Worm (Caenorhabditis elegans) whole organism, L1 larva: ENCODE data around the gene C34E10.9.

Experiments used
- C04F5.9 ChIP-seq: sonication (generic microtip); optimal IDR thresholded peaks from 2 replicates; lab custom pipeline; 2016; ENCODE audit warnings: missing genetic modification characterization, missing compliant biosample characterization
- F16B12.6 ChIP-seq: fragments of 150-350 bp; optimal IDR thresholded peaks from 2 replicates; lab custom pipeline; 2014; ENCODE audit warnings: missing biosample characterization, missing genetic modification characterization
- aha-1 ChIP-seq: fragments of 150-350 bp; optimal IDR thresholded peaks from 2 replicates; lab custom pipeline; 2014; ENCODE audit warnings: missing biosample characterization, missing genetic modification characterization
- alr-1 ChIP-seq: fragments of 200-800 bp; sonication (Bioruptor generic); optimal IDR thresholded peaks from 2 replicates; lab custom pipeline; 2018; ENCODE audit warnings: borderline replicate concordance, mild to moderate bottlenecking, missing genetic modification characterization, missing compliant biosample characterization
- ama-1 ChIP-seq: fragments of 150-350 bp; optimal IDR thresholded peaks from 2 replicates; lab custom pipeline; 2014
- blmp-1 ChIP-seq: fragments of 150-350 bp; optimal IDR thresholded peaks from 2 replicates; lab custom pipeline; 2014; ENCODE audit warnings: missing biosample characterization, missing genetic modification characterization
- ceh-88 ChIP-seq: fragments of 200-800 bp; sonication (Bioruptor generic); IDR thresholded peaks from 2 replicates; pipeline ENCODE4 v1.3.6; 2022; ENCODE audit warnings: missing genetic modification characterization, missing compliant biosample characterization
- ces-1 ChIP-seq: fragments of 150-350 bp; optimal IDR thresholded peaks from 2 replicates; lab custom pipeline; 2014; ENCODE audit warnings: missing biosample characterization, missing genetic modification reagents, missing genetic modification characterization
- dpl-1 ChIP-seq, 3 experiments: fragments of 150-350 bp in 2 of 3; sonication (generic microtip) in 1 of 3; optimal IDR thresholded peaks; 2 replicates each; lab custom pipeline; 2014 to 2017; ENCODE audit warnings: missing biosample characterization in 3 of 3, missing genetic modification characterization in 3 of 3, missing genetic modification reagents in 3 of 3
- efl-1 ChIP-seq, 4 experiments: fragments of 150-350 bp; optimal IDR thresholded peaks in 3 of 4; peaks in 1 of 4; 1 replicate in 1 of 4; 2 replicates in 3 of 4; lab custom pipeline; 2014; ENCODE audit warnings: missing biosample characterization in 2 of 4, missing genetic modification characterization in 2 of 4, missing genetic modification reagents in 2 of 4
- efl-3 ChIP-seq: fragments of 200-800 bp; sonication (Bioruptor generic); optimal IDR thresholded peaks from 2 replicates; lab custom pipeline; 2018; ENCODE audit warnings: mild to moderate bottlenecking, missing genetic modification characterization, missing compliant biosample characterization
- egl-13 ChIP-seq: sonication (generic microtip); optimal IDR thresholded peaks from 2 replicates; lab custom pipeline; 2016; ENCODE audit warnings: missing genotype, missing genetic modification reagents, missing genetic modification characterization, missing compliant biosample characterization
- egl-27 ChIP-seq, 2 experiments: fragments of 150-350 bp in 1 of 2; sonication (generic microtip); optimal IDR thresholded peaks; 3 replicates each; lab custom pipeline; 2017 to 2018; ENCODE audit warnings: missing biosample characterization in 2 of 2, missing genetic modification characterization in 2 of 2, missing genetic modification reagents in 2 of 2
- elt-2 ChIP-seq: sonication (generic microtip); optimal IDR thresholded peaks from 2 replicates; lab custom pipeline; 2016; ENCODE audit warnings: missing genetic modification characterization, mild to moderate bottlenecking, inconsistent platforms, missing compliant biosample characterization, missing genetic modification reagents
- elt-3 ChIP-seq, 6 experiments: fragments of 150-350 bp in 1 of 6; sonication (generic microtip); optimal IDR thresholded peaks; 2 replicates each; lab custom pipeline; 2017 to 2018; ENCODE audit warnings: missing biosample characterization in 6 of 6, missing genetic modification characterization in 6 of 6, inconsistent platforms in 1 of 6
- fkh-10 ChIP-seq: sonication (generic microtip); optimal IDR thresholded peaks from 2 replicates; lab custom pipeline; 2017; ENCODE audit warnings: missing biosample characterization, missing genetic modification reagents, missing genetic modification characterization
- fkh-4 ChIP-seq: sonication (generic microtip); optimal IDR thresholded peaks from 2 replicates; lab custom pipeline; 2016; ENCODE audit warnings: missing compliant biosample characterization, missing genetic modification characterization, borderline replicate concordance
- fkh-8 ChIP-seq: sonication (generic microtip); optimal IDR thresholded peaks from 2 replicates; lab custom pipeline; 2016; ENCODE audit warnings: mild to moderate bottlenecking, missing genetic modification characterization, missing compliant biosample characterization
- fos-1 ChIP-seq: fragments of 150-350 bp; optimal IDR thresholded peaks from 2 replicates; lab custom pipeline; 2014; ENCODE audit warnings: missing biosample characterization, missing genetic modification characterization
- hlh-17 ChIP-seq: fragments of 200-800 bp; sonication (Bioruptor generic); optimal IDR thresholded peaks from 2 replicates; lab custom pipeline; 2018; ENCODE audit warnings: missing genetic modification characterization, mild to moderate bottlenecking, missing compliant biosample characterization, moderate library complexity, borderline replicate concordance
- hlh-4 ChIP-seq: sonication (generic microtip); optimal IDR thresholded peaks from 2 replicates; lab custom pipeline; 2016; ENCODE audit warnings: mild to moderate bottlenecking, missing genetic modification characterization, missing compliant biosample characterization
- hpl-2 ChIP-seq: fragments of 150-350 bp; optimal IDR thresholded peaks from 2 replicates; lab custom pipeline; 2014; ENCODE audit warnings: missing biosample characterization, missing genetic modification reagents, missing genetic modification characterization
- irx-1 ChIP-seq: sonication (generic microtip); optimal IDR thresholded peaks from 2 replicates; lab custom pipeline; 2016; ENCODE audit warnings: missing genetic modification characterization, missing compliant biosample characterization
- isw-1 ChIP-seq: fragments of 200-800 bp; sonication (Bioruptor generic); IDR thresholded peaks from 2 replicates; pipeline ENCODE4 v1.3.6; 2022; ENCODE audit warnings: missing genetic modification characterization, missing compliant biosample characterization
- lin-14 ChIP-seq: fragments of 200-800 bp; sonication (Bioruptor generic); optimal IDR thresholded peaks from 2 replicates; lab custom pipeline; 2018; ENCODE audit warnings: mild to moderate bottlenecking, missing genetic modification characterization, moderate library complexity, missing compliant biosample characterization
- lin-15B ChIP-seq: fragments of 150-350 bp; sonication (generic microtip); optimal IDR thresholded peaks from 3 replicates; lab custom pipeline; 2014; ENCODE audit warnings: missing biosample characterization, missing genetic modification characterization
- lin-39 ChIP-seq: fragments of 150-350 bp; optimal IDR thresholded peaks from 2 replicates; lab custom pipeline; 2014; ENCODE audit warnings: missing biosample characterization, missing genetic modification reagents, missing genetic modification characterization
- lir-3 ChIP-seq: sonication (generic microtip); optimal IDR thresholded peaks from 2 replicates; lab custom pipeline; 2016; ENCODE audit warnings: mild to moderate bottlenecking, missing genetic modification characterization, moderate library complexity, missing compliant biosample characterization; ENCODE audit not compliant: poor library complexity
- mab-9 ChIP-seq: fragments of 200-800 bp; sonication (Bioruptor generic); IDR thresholded peaks from 2 replicates; pipeline ENCODE4 v1.3.6; 2022; ENCODE audit warnings: missing genetic modification reagents, missing genetic modification characterization, missing compliant biosample characterization
- mdl-1 ChIP-seq, 2 experiments: fragments of 150-350 bp; optimal IDR thresholded peaks; 2 replicates each; lab custom pipeline; 2014 to 2017; ENCODE audit warnings: missing biosample characterization in 2 of 2, missing genetic modification characterization in 2 of 2, inconsistent platforms in 1 of 2
- mef-2 ChIP-seq: fragments of 150-350 bp; optimal IDR thresholded peaks from 2 replicates; lab custom pipeline; 2014; ENCODE audit warnings: missing biosample characterization, missing genetic modification characterization
- mep-1 ChIP-seq: fragments of 150-350 bp; optimal IDR thresholded peaks from 2 replicates; lab custom pipeline; 2014; ENCODE audit warnings: missing biosample characterization, missing genetic modification characterization
- nhr-11 ChIP-seq: fragments of 150-350 bp; optimal IDR thresholded peaks from 2 replicates; lab custom pipeline; 2014; ENCODE audit warnings: missing biosample characterization, missing genetic modification characterization
- nhr-12 ChIP-seq: sonication (generic microtip); optimal IDR thresholded peaks from 2 replicates; lab custom pipeline; 2017; ENCODE audit warnings: missing biosample characterization, missing genetic modification characterization
- nhr-19 ChIP-seq: fragments of 200-800 bp; sonication (Bioruptor generic); conservative IDR thresholded peaks from 2 replicates; pipeline ENCODE4 v1.3.6; 2022; ENCODE audit warnings: missing genetic modification characterization, missing compliant biosample characterization
- nhr-20 ChIP-seq: sonication (generic microtip); optimal IDR thresholded peaks from 2 replicates; lab custom pipeline; 2016; ENCODE audit warnings: mild to moderate bottlenecking, missing genetic modification characterization, missing compliant biosample characterization
- nhr-28 ChIP-seq: fragments of 150-350 bp; optimal IDR thresholded peaks from 2 replicates; lab custom pipeline; 2014; ENCODE audit warnings: missing biosample characterization, missing genetic modification characterization
- nhr-47 ChIP-seq: sonication (generic microtip); optimal IDR thresholded peaks from 2 replicates; lab custom pipeline; 2016; ENCODE audit warnings: mild to moderate bottlenecking, missing genetic modification characterization, moderate library complexity, missing compliant biosample characterization
- nhr-76 ChIP-seq: sonication (generic microtip); optimal IDR thresholded peaks from 2 replicates; lab custom pipeline; 2017; ENCODE audit warnings: missing biosample characterization, missing genetic modification characterization
- nhr-85 ChIP-seq: sonication (generic microtip); peaks from one replicate; lab custom pipeline; 2016; ENCODE audit warnings: missing genetic modification characterization, inconsistent platforms, missing compliant biosample characterization
- pax-3 ChIP-seq: fragments of 200-800 bp; sonication (Bioruptor generic); optimal IDR thresholded peaks from 2 replicates; lab custom pipeline; 2018; ENCODE audit warnings: mild to moderate bottlenecking, missing genetic modification characterization, moderate library complexity, missing compliant biosample characterization
- rnt-1 ChIP-seq: sonication (generic microtip); optimal IDR thresholded peaks from 2 replicates; lab custom pipeline; 2016; ENCODE audit warnings: mild to moderate bottlenecking, missing genetic modification characterization, moderate library complexity, missing compliant biosample characterization
- snpc-4 ChIP-seq: fragments of 150-350 bp; optimal IDR thresholded peaks from 2 replicates; lab custom pipeline; 2014; ENCODE audit warnings: missing biosample characterization, missing genetic modification characterization
- snu-23 ChIP-seq: sonication (generic microtip); optimal IDR thresholded peaks from 2 replicates; lab custom pipeline; 2016; ENCODE audit warnings: missing genetic modification characterization, missing compliant biosample characterization
- sup-37 ChIP-seq: fragments of 200-800 bp; sonication (Bioruptor generic); optimal IDR thresholded peaks from 2 replicates; lab custom pipeline; 2018; ENCODE audit warnings: mild to moderate bottlenecking, missing genetic modification characterization, missing compliant biosample characterization
- swsn-7 ChIP-seq: sonication (generic microtip); optimal IDR thresholded peaks from 2 replicates; lab custom pipeline; 2016; ENCODE audit warnings: missing genetic modification characterization, missing compliant biosample characterization
- tbx-2 ChIP-seq: sonication (generic microtip); optimal IDR thresholded peaks from 2 replicates; lab custom pipeline; 2016; ENCODE audit warnings: missing genetic modification characterization, missing compliant biosample characterization
- unc-30 ChIP-seq: sonication (generic microtip); optimal IDR thresholded peaks from 2 replicates; lab custom pipeline; 2017; ENCODE audit warnings: missing biosample characterization, missing genetic modification characterization
- unc-86 ChIP-seq: sonication (generic microtip); optimal IDR thresholded peaks from 2 replicates; lab custom pipeline; 2016; ENCODE audit warnings: missing genetic modification characterization, missing compliant biosample characterization
- xbp-1 ChIP-seq: sonication (generic microtip); optimal IDR thresholded peaks from 2 replicates; lab custom pipeline; 2016; ENCODE audit warnings: missing genetic modification characterization, missing compliant biosample characterization
- ztf-11 ChIP-seq, 2 experiments: sonication (generic microtip); optimal IDR thresholded peaks; 2 replicates each; lab custom pipeline; 2016 to 2017; ENCODE audit warnings: missing genetic modification characterization in 2 of 2, missing biosample characterization in 1 of 2, missing compliant biosample characterization in 1 of 2

Gene C34E10.9

ce11 chrIII:5227831-5228467, 35.2 kb downstream of the C34E10.9 start, which contains the start of the genes C34E10.12, C34E10.10 and atp-2 (continued):
- TF ChIP-seq mep-1 (peak; percentile 83), pax-3 (tag; lab: Kevin White, UChicago) (peak; percentile 63), lin-15B (tag; lab: Kevin White, UChicago) (peak; percentile 88), mdl-1 (tag; optimal IDR thresholded peaks at IDR 0.05; lab: Kevin White, UChicago) (peak in 1 of 2 experiments; percentile 66), fkh-10 (GFP tag; lab: Kevin White, UChicago) (peak; percentile 60), fkh-4 (tag; lab: Kevin White, UChicago) (no peak), lin-14 (GFP tag; lab: Kevin White, UChicago) (peak; percentile 90), hlh-4 (tag; lab: Kevin White, UChicago) (no peak), tbx-2 (tag; lab: Kevin White, UChicago) (peak; percentile 79), lin-39 (peak; percentile 2), swsn-7 (peak; percentile 88), lir-3 (tag; lab: Kevin White, UChicago) (peak; percentile 80), dpl-1 (GFP tag; optimal IDR thresholded peaks at IDR 0.05; lab: Kevin White, UChicago) (peak; percentile 79 to 85 (median 82)), ama-1 (no peak), nhr-76 (no peak), alr-1 (no peak), elt-3 (tag; optimal IDR thresholded peaks at IDR 0.05; lab: Kevin White, UChicago) (peak in 3 of 6 experiments; percentile 44 to 89 (median 77)), aha-1 (peak; percentile 59), fkh-8 (tag; lab: Kevin White, UChicago) (peak; percentile 85), efl-3 (GFP tag; lab: Kevin White, UChicago) (no peak), hlh-17 (GFP tag; lab: Kevin White, UChicago) (no peak), nhr-20 (tag; lab: Kevin White, UChicago) (peak; percentile 94), ceh-88 (GFP tag; lab: Robert Waterston, UW) (peak; percentile 48), mab-9 (peak; percentile 38; the same call in 1 of the 2 replicates), unc-86 (tag; lab: Kevin White, UChicago) (peak; percentile 84), snpc-4 (tag; lab: Kevin White, UChicago) (peak; percentile 46), snu-23 (GFP tag; lab: Kevin White, UChicago) (peak; percentile 95), egl-27 (tag; optimal IDR thresholded peaks at IDR 0.05; lab: Kevin White, UChicago) (no peak), irx-1 (tag; lab: Kevin White, UChicago) (peak; percentile 64), ztf-11 (tag; optimal IDR thresholded peaks at IDR 0.05; lab: Kevin White, UChicago) (peak in 1 of 2 experiments; percentile 52), xbp-1 (tag; lab: Kevin White, UChicago) (peak; percentile 88), blmp-1 (tag; lab: Kevin White, UChicago) (peak; percentile 59), nhr-85 (tag; lab: Kevin White, UChicago) (peak; percentile 93), unc-30 (tag; lab: Kevin White, UChicago) (no peak), fos-1 (peak; percentile 65), C04F5.9 (tag; lab: Kevin White, UChicago) (peak; percentile 61), mef-2 (tag; lab: Kevin White, UChicago) (peak; percentile 76), F16B12.6 (tag; lab: Kevin White, UChicago) (peak; percentile 55), sup-37 (GFP tag; lab: Kevin White, UChicago) (no peak), nhr-28 (no peak), elt-2 (tag; lab: Kevin White, UChicago) (no peak), efl-1 (optimal IDR thresholded peaks at IDR 0.05; lab: Kevin White, UChicago) (peak; percentile 86 to 88), efl-1 (GFP tag; optimal IDR thresholded peaks at IDR 0.05 in 1 of 2; lab: Kevin White, UChicago) (peak; percentile 79 to 97), ces-1 (no peak), rnt-1 (tag; lab: Kevin White, UChicago) (peak; percentile 90), egl-13 (tag; lab: Kevin White, UChicago) (peak; percentile 68), hpl-2 (peak; percentile 81), nhr-11 (tag; lab: Kevin White, UChicago) (peak; percentile 27), nhr-47 (tag; lab: Kevin White, UChicago) (peak; percentile 89), nhr-12 (tag; lab: Kevin White, UChicago) (no peak), isw-1 (GFP tag; lab: Robert Waterston, UW) (peak; percentile 90), nhr-19 (peak; percentile 87)
